Fruit fly (Drosophila melanogaster) whole organism, wandering third instar larva: Measurements from ENCODE around the gene CG10359.

Source experiments
- ey ChIP-seq: fragments of 200-800 bp; sonication (Bioruptor generic); optimal IDR thresholded peaks from 2 replicates; lab custom pipeline; 2016; ENCODE audit warnings: missing biosample characterization, missing genetic modification characterization
- h ChIP-seq: fragments of 200-800 bp; sonication (Bioruptor generic); optimal IDR thresholded peaks from 3 replicates; lab custom pipeline; 2016; ENCODE audit warnings: missing biosample characterization, mild to moderate bottlenecking, missing genetic modification characterization

DNA sequence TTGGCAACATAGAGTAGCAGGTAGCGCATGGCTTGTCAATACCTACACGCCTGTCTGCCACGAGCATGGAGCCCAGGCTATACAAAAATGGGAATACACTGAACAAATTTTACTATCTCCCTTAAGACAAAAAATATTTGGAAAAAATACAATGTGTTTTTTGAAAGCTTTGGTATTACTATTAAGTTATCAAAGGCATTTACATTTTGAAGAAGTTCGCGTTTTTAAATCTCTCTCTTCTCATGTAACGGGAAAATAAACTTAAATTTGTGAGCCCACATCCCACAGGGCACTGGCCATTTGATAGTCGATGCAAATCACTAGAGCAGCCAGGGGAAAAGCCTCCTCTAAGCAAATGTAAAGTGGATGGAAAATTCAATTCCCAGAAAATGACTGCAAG, 27.3 kb downstream of the CG10359 start:
- TF ChIP-seq h (GFP tag; lab: Kevin White, UChicago) (no peak), ey (GFP tag; lab: Kevin White, UChicago) (no peak)
